Worm (Caenorhabditis elegans): ENCODE results near the gene ttr-52.

ce11 chrIII:13435570-13435969 is 31.1 kb downstream of the ttr-52 start, which contains the start of gene F45G2.8:
- TF ChIP-seq ztf-11 (tag; optimal IDR thresholded peaks at IDR 0.05) = no peak
- no peak for TF ChIP-seq daf-12 (tag; optimal IDR thresholded peaks at IDR 0.05)
- no peak for TF ChIP-seq pha-4 (tag; optimal IDR thresholded peaks at IDR 0.05)
- TF ChIP-seq unc-62 (GFP tag; optimal IDR thresholded peaks at IDR 0.05) = no peak
- no peak for TF ChIP-seq R02D3.7 (tag; optimal IDR thresholded peaks at IDR 0.05)
- TF ChIP-seq fos-1 (tag; optimal IDR thresholded peaks at IDR 0.05) = no peak
- no peak for TF ChIP-seq ztf-4 (tag; optimal IDR thresholded peaks at IDR 0.05)
- no peak for TF ChIP-seq ama-1 (optimal IDR thresholded peaks at IDR 0.05)
- TF ChIP-seq nhr-77 (tag; optimal IDR thresholded peaks at IDR 0.05) = no peak
- TF ChIP-seq egl-27 (tag; optimal IDR thresholded peaks at IDR 0.05) = no peak
- TF ChIP-seq nhr-25 (tag; optimal IDR thresholded peaks at IDR 0.05) = no peak
- TF ChIP-seq skn-1 (tag; optimal IDR thresholded peaks at IDR 0.05) = no peak

All from whole organism, L3 larva.